Fruit fly (Drosophila melanogaster) whole organism, embryonic: Measurements from ENCODE around the gene Ccp84Ac.
A peak's percentile ranks its signal among the peaks of the same experiment; 100 is the strongest.

Experiments
- CG15011 ChIP-seq: fragments of 200-800 bp; sonication (Bioruptor generic); optimal IDR thresholded peaks from 3 replicates; lab custom pipeline; 2018; ENCODE audit warnings: missing biosample characterization, mild to moderate bottlenecking, missing genetic modification characterization
- CG2199 ChIP-seq: fragments of 200-800 bp; sonication (Bioruptor generic); IDR thresholded peaks from 3 replicates; pipeline ENCODE4 v1.3.6; 2022; ENCODE audit warnings: missing biosample characterization, missing genetic modification characterization
- CG4424 ChIP-seq: fragments of 200-800 bp; sonication (Bioruptor generic); optimal IDR thresholded peaks from 3 replicates; lab custom pipeline; 2016; ENCODE audit warnings: missing biosample characterization, missing genetic modification characterization
- Kr ChIP-seq: fragments of 200-800 bp; sonication (Bioruptor generic); optimal IDR thresholded peaks from 2 replicates; lab custom pipeline; 2017; ENCODE audit warnings: missing biosample characterization, mild to moderate bottlenecking, missing genetic modification characterization
- chn ChIP-seq: fragments of 200-800 bp; sonication (Bioruptor generic); optimal IDR thresholded peaks from 2 replicates; lab custom pipeline; 2016; ENCODE audit warnings: missing biosample characterization, missing genetic modification characterization
- cwo ChIP-seq: fragments of 200-800 bp; sonication (Bioruptor generic); optimal IDR thresholded peaks from 3 replicates; lab custom pipeline; 2017; ENCODE audit warnings: missing biosample characterization, missing genetic modification characterization, mild to moderate bottlenecking, moderate library complexity, missing genetic modification reagents
- jumu ChIP-seq: fragments of 200-800 bp; sonication (Bioruptor generic); optimal IDR thresholded peaks from 3 replicates; lab custom pipeline; 2016; ENCODE audit warnings: missing biosample characterization, missing genetic modification characterization
- kah ChIP-seq: fragments of 200-800 bp; sonication (Bioruptor generic); optimal IDR thresholded peaks from 2 replicates; lab custom pipeline; 2018; ENCODE audit warnings: missing biosample characterization, mild to moderate bottlenecking, missing genetic modification characterization
- sens ChIP-seq: fragments of 200-800 bp; sonication (Bioruptor generic); peaks from one replicate; lab custom pipeline; 2016; ENCODE audit warnings: missing biosample characterization, missing genetic modification characterization
- stwl ChIP-seq: fragments of 200-800 bp; sonication (Bioruptor generic); optimal IDR thresholded peaks from 3 replicates; lab custom pipeline; 2018; ENCODE audit warnings: missing biosample characterization, mild to moderate bottlenecking, missing genetic modification characterization, moderate library complexity

dm6 chr3R:6678480-6678879, 17.6 kb downstream of the Ccp84Ac start, which contains the start of gene lab:
- TF ChIP-seq jumu (no peak), cwo (GFP tag; lab: Kevin White, UChicago) (no peak), stwl (tag; lab: Kevin White, UChicago) (no peak), chn (GFP tag; lab: Kevin White, UChicago) (no peak), CG2199 (peak; percentile 78; the same call in 2 of the 3 replicates), sens (GFP tag; lab: Kevin White, UChicago) (peak; percentile 62), CG15011 (GFP tag; lab: Kevin White, UChicago) (no peak), CG4424 (GFP tag; lab: Kevin White, UChicago) (no peak), Kr (GFP tag; lab: Kevin White, UChicago) (no peak), kah (no peak)
